Worm (Caenorhabditis elegans) whole organism, young adult: ENCODE measurements around the gene rbm-34.
A peak's percentile ranks its signal among the peaks of the same experiment; 100 is the strongest.

Experiments used
- F57A8.1 ChIP-seq: fragments of 200-800 bp; sonication (Bioruptor generic); optimal IDR thresholded peaks from 2 replicates; lab custom pipeline; 2018; ENCODE audit warnings: mild to moderate bottlenecking, missing genetic modification characterization, moderate library complexity, missing compliant biosample characterization
- ceh-100 ChIP-seq: fragments of 200-800 bp; sonication (Bioruptor generic); IDR thresholded peaks from 2 replicates; pipeline ENCODE4 v1.3.6; 2022; ENCODE audit warnings: missing genetic modification reagents, missing genetic modification characterization, missing compliant biosample characterization
- dpl-1 ChIP-seq: fragments of 150-350 bp; optimal IDR thresholded peaks from 2 replicates; lab custom pipeline; 2014; ENCODE audit warnings: missing biosample characterization, missing genetic modification reagents, missing genetic modification characterization
- hmg-1.2 ChIP-seq: fragments of 200-800 bp; sonication (Bioruptor generic); IDR thresholded peaks from 2 replicates; pipeline ENCODE4 v1.3.6; 2022; ENCODE audit warnings: missing genetic modification reagents, missing genetic modification characterization, missing compliant biosample characterization
- lin-54 ChIP-seq: fragments of 200-800 bp; sonication (Bioruptor generic); optimal IDR thresholded peaks from 2 replicates; lab custom pipeline; 2018; ENCODE audit warnings: mild to moderate bottlenecking, missing genetic modification characterization, missing compliant biosample characterization
- madf-6 ChIP-seq: fragments of 200-800 bp; sonication (Bioruptor generic); IDR thresholded peaks from 2 replicates; pipeline ENCODE4 v1.3.6; 2022; ENCODE audit warnings: missing genetic modification reagents, missing genetic modification characterization, missing compliant biosample characterization
- snpc-1.1 ChIP-seq: sonication (generic microtip); optimal IDR thresholded peaks from 2 replicates; lab custom pipeline; 2017; ENCODE audit warnings: missing genetic modification characterization, mild to moderate bottlenecking, missing compliant biosample characterization, antibody characterized with exemption, moderate library complexity, missing genotype, missing genetic modification reagents; ENCODE audit not compliant: insufficient read depth

DNA sequence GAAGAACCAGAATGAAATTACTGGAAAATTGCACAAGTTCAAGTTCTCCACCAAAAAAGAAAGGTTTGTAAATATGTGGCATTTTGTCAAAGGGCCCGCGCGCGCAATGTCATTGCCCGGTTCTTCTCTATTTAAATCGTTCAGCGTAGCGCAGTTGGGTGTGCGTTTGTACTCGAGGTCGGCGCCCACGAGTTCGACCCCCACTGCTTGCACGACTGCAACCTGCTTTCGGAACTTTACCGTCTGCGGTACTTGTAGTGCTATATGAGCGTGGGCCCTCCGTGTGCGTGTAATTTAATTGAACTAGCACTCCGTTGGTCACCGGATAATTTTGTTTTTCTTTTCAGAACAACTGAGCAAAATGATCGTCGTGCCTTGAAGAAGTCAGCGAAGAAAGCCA lies 1.3 kb downstream of the rbm-34 start:
- TF ChIP-seq dpl-1 (GFP tag; lab: Kevin White, UChicago) = peak; percentile 24
- peak; percentile 67 for TF ChIP-seq hmg-1.2 (GFP tag; lab: Robert Waterston, UW)
- peak; percentile 74 for TF ChIP-seq madf-6 (GFP tag; lab: Robert Waterston, UW)
- TF ChIP-seq F57A8.1 = peak; percentile 45
- TF ChIP-seq ceh-100 (GFP tag; lab: Robert Waterston, UW) = peak; percentile 40; the same call in 1 of the 2 replicates
- no peak for TF ChIP-seq snpc-1.1 (tag; lab: Kevin White, UChicago)
- peak; percentile 87 for TF ChIP-seq lin-54 (GFP tag; lab: Kevin White, UChicago)
